Worm (Caenorhabditis elegans) whole organism, midembryonic: Measurements from ENCODE around the gene F54D5.7.

ENCODE experiments used
- T22C8.4 ChIP-seq: fragments of 200-800 bp; sonication (Bioruptor generic); IDR thresholded peaks from 2 replicates; pipeline ENCODE4 v1.3.6; 2022; ENCODE audit warnings: missing genetic modification characterization, missing compliant biosample characterization
- cog-1 ChIP-seq: sonication (generic microtip); optimal IDR thresholded peaks from 2 replicates; lab custom pipeline; 2016; ENCODE audit warnings: missing genetic modification characterization, missing compliant biosample characterization
- flt-1 ChIP-seq: fragments of 200-800 bp; sonication (Bioruptor generic); IDR thresholded peaks from 2 replicates; pipeline ENCODE4 v1.3.6; 2022; ENCODE audit warnings: missing genetic modification characterization, missing compliant biosample characterization
- med-1 ChIP-seq: sonication (generic microtip); optimal IDR thresholded peaks from 2 replicates; lab custom pipeline; 2017; ENCODE audit warnings: missing genetic modification characterization, mild to moderate bottlenecking, missing compliant biosample characterization, antibody characterized with exemption, missing genetic modification reagents; ENCODE audit not compliant: insufficient read depth
- ref-1 ChIP-seq: fragments of 200-800 bp; sonication (Bioruptor generic); conservative IDR thresholded peaks from 2 replicates; pipeline ENCODE4 v1.3.6; 2022; ENCODE audit warnings: missing genetic modification reagents, missing genetic modification characterization, missing compliant biosample characterization
- tab-1 ChIP-seq: fragments of 200-800 bp; sonication (Bioruptor generic); IDR thresholded peaks from 2 replicates; pipeline ENCODE4 v1.3.6; 2022; ENCODE audit warnings: missing genetic modification characterization, missing compliant biosample characterization
- ztf-23 ChIP-seq: fragments of 200-800 bp; sonication (Bioruptor generic); IDR thresholded peaks from 2 replicates; pipeline ENCODE4 v1.3.6; 2022; ENCODE audit warnings: missing genetic modification reagents, missing genetic modification characterization, missing compliant biosample characterization
- ztf-29 ChIP-seq: fragments of 200-800 bp; sonication (Bioruptor generic); IDR thresholded peaks from 2 replicates; pipeline ENCODE4 v1.3.6; 2022; ENCODE audit warnings: missing genetic modification reagents, missing genetic modification characterization, missing compliant biosample characterization

ce11 chrII:11514775-11515174 lies 32.5 kb upstream of the F54D5.7 start, which contains the start of gene srh-44:
- TF ChIP-seq flt-1 (no peak), med-1 (GFP tag; lab: Kevin White, UChicago) (no peak), ref-1 (no peak), cog-1 (no peak), tab-1 (GFP tag; lab: Robert Waterston, UW) (no peak), ztf-29 (no peak), T22C8.4 (no peak), ztf-23 (no peak)
